Worm (Caenorhabditis elegans): ENCODE measurements around the gene F56C3.1.

- TF ChIP-seq skn-1 (tag; optimal IDR thresholded peaks at IDR 0.05) (peak; percentile 91), nhr-11 (tag; optimal IDR thresholded peaks at IDR 0.05) (peak; percentile 38), elt-1 (tag; optimal IDR thresholded peaks at IDR 0.05) (no peak), ztf-4 (tag; optimal IDR thresholded peaks at IDR 0.05) (peak; percentile 88), ztf-11 (tag; optimal IDR thresholded peaks at IDR 0.05) (no peak), mdl-1 (tag; optimal IDR thresholded peaks at IDR 0.05) (peak; percentile 7 to 80), unc-39 (tag; optimal IDR thresholded peaks at IDR 0.05) (no peak), crh-2 (tag; optimal IDR thresholded peaks at IDR 0.05) (peak; percentile 96), alr-1 (tag; optimal IDR thresholded peaks at IDR 0.05) (no peak), ama-1 (optimal IDR thresholded peaks at IDR 0.05) (no peak)
Observed at ce11 chrX:1389382-1389983, 2.4 kb downstream of the F56C3.1 start.
